Worm (Caenorhabditis elegans): ENCODE results near the gene mdh-2.

The mdh-2 gene

DNA sequence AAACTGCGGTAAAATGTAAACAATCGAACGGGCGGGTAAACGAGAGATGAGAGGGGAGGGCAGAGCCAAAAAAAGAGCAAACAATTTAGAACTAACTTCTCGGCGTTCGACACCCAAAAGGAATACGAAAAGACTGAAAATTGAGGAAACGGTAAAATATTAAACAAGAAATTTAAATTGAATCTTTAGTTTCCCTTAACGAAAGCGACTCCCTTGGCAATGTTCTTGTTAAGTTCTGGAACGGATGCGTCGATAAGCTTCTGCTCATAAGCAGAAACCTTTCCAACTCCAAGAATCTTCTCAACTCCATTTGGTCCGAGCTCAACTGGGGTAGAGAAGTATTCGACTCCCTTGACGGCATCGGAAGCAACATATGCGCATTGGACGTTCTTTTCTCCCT, 1.3 kb downstream of the mdh-2 start:
- no peak for TF ChIP-seq ceh-36 (tag; optimal IDR thresholded peaks at IDR 0.05)

DNA sequence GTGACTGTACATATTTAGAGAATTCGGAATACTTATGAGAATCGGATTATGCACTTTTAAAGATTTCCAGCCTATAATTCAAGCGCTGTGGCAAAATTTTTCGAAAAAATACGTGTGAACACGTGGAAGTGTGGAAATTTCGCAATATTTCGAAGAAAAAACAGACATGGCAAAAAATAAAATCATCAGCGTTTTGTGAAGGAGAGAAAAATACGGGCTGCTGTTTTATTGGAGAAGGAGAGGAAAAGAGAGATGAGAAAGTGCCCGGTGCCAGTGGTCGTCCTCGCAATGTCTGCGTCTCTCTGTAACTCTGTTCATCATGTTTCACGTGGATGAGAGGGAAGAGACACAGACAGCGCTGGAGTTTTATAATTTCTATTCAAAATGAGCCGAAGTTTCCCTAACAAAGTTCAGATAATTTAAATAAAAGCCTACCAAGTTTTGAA, 1.9 kb downstream of the mdh-2 start:
- peak; percentile 34 for TF ChIP-seq F13C5.2 (tag; optimal IDR thresholded peaks at IDR 0.05)
- TF ChIP-seq ceh-36 (tag; optimal IDR thresholded peaks at IDR 0.05) = no peak

ce11 chrIII:6605442-6605992, 2.4 kb downstream of the mdh-2 start:
- no peak for TF ChIP-seq ceh-13 (GFP tag; optimal IDR thresholded peaks at IDR 0.05)
- TF ChIP-seq hmbx-1 (tag; optimal IDR thresholded peaks at IDR 0.05) = no peak
- no peak for TF ChIP-seq ets-7 (tag; optimal IDR thresholded peaks at IDR 0.05)
- TF ChIP-seq ceh-36 (tag; optimal IDR thresholded peaks at IDR 0.05) = no peak
- TF ChIP-seq sea-1 (GFP tag; conservative IDR thresholded peaks at IDR 0.05) = no peak
- no peak for TF ChIP-seq hmg-4 (GFP tag; optimal IDR thresholded peaks at IDR 0.05)
- TF ChIP-seq tra-4 (tag; optimal IDR thresholded peaks at IDR 0.05) = no peak
- TF ChIP-seq pes-1 (GFP tag; IDR thresholded peaks at IDR 0.05) = no peak
- TF ChIP-seq scrt-1 (GFP tag; IDR thresholded peaks at IDR 0.05) = no peak
- TF ChIP-seq ama-1 (optimal IDR thresholded peaks at IDR 0.05) = no peak
- TF ChIP-seq tbx-11 (GFP tag; IDR thresholded peaks at IDR 0.05) = no peak
- no peak for TF ChIP-seq B0310.2 (tag; optimal IDR thresholded peaks at IDR 0.05)
- TF ChIP-seq F13C5.2 (tag; optimal IDR thresholded peaks at IDR 0.05) = no peak
- no peak for TF ChIP-seq flt-1 (GFP tag; IDR thresholded peaks at IDR 0.05)
- TF ChIP-seq aly-1 (tag; optimal IDR thresholded peaks at IDR 0.05) = no peak
- TF ChIP-seq tbx-37 (GFP tag; conservative IDR thresholded peaks at IDR 0.05) = no peak
- no peak for TF ChIP-seq hnd-1 (tag; optimal IDR thresholded peaks at IDR 0.05)

DNA sequence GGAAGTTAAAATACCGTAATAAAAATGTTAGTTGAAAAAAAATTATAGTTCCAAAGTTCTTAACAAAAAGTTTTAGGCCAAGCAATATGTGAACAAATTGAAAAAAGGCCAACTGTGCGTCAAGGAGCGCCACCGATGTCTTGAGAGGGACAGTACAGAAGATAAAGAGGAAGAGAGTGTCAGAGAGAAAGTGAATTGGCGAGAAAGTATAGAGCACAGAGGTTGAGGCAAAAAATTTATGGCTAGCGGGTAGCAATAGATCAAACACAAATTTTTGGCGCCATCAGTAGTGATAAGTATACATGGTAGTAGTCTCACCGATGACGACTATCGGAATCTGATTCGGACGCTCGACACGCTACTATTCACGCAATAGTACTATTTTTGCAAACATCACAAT, 3.6 kb downstream of the mdh-2 start:
- TF ChIP-seq flt-1 (GFP tag; IDR thresholded peaks at IDR 0.05) = no peak
- TF ChIP-seq tra-4 (tag; optimal IDR thresholded peaks at IDR 0.05) = no peak
- TF ChIP-seq B0310.2 (tag; optimal IDR thresholded peaks at IDR 0.05) = no peak
- no peak for TF ChIP-seq hnd-1 (tag; optimal IDR thresholded peaks at IDR 0.05)
- no peak for TF ChIP-seq ceh-13 (GFP tag; optimal IDR thresholded peaks at IDR 0.05)
- TF ChIP-seq ceh-36 (tag; optimal IDR thresholded peaks at IDR 0.05) = no peak
- no peak for TF ChIP-seq pes-1 (GFP tag; IDR thresholded peaks at IDR 0.05)
- no peak for TF ChIP-seq hmbx-1 (tag; optimal IDR thresholded peaks at IDR 0.05)
- TF ChIP-seq tbx-37 (GFP tag; conservative IDR thresholded peaks at IDR 0.05) = no peak

DNA sequence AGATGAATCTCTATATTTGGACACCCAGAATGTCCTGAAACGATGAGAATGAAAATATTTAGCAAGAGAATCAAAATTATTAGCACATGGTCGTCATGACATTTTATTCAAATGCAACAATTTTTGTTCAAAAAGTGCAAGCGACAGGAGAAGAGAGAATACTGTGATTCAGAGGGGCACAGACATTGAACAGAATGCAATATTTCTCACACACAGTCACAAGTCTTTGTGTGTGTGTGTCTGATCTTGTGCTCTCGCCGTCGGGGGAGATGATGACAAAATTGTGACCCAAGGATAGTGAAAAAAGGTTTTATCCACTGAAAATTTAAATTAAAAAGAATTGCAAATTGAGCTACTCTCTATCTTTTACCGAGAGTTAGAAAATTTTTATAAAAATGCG, 4.7 kb downstream of the mdh-2 start:
- TF ChIP-seq tbx-37 (GFP tag; conservative IDR thresholded peaks at IDR 0.05) = no peak
- TF ChIP-seq pes-1 (GFP tag; IDR thresholded peaks at IDR 0.05) = no peak
- no peak for TF ChIP-seq hnd-1 (tag; optimal IDR thresholded peaks at IDR 0.05)
- TF ChIP-seq scrt-1 (GFP tag; IDR thresholded peaks at IDR 0.05) = no peak
- TF ChIP-seq tra-4 (tag; optimal IDR thresholded peaks at IDR 0.05) = no peak
- TF ChIP-seq ama-1 (optimal IDR thresholded peaks at IDR 0.05) = no peak
- TF ChIP-seq tbx-11 (GFP tag; IDR thresholded peaks at IDR 0.05) = no peak
- no peak for TF ChIP-seq ceh-36 (tag; optimal IDR thresholded peaks at IDR 0.05)
- no peak for TF ChIP-seq flt-1 (GFP tag; IDR thresholded peaks at IDR 0.05)
- TF ChIP-seq B0310.2 (tag; optimal IDR thresholded peaks at IDR 0.05) = no peak
- no peak for TF ChIP-seq hmbx-1 (tag; optimal IDR thresholded peaks at IDR 0.05)
- TF ChIP-seq hmg-4 (GFP tag; optimal IDR thresholded peaks at IDR 0.05) = no peak

ce11 chrIII:6601073-6601472, 6.8 kb downstream of the mdh-2 start, which contains the start of gene let-765:
Gene let-765 (minus strand): TSS chrIII:6601173.
- TF ChIP-seq hnd-1 (tag; optimal IDR thresholded peaks at IDR 0.05) = no peak
- TF ChIP-seq pes-1 (GFP tag; IDR thresholded peaks at IDR 0.05) = no peak
- no peak for TF ChIP-seq flt-1 (GFP tag; IDR thresholded peaks at IDR 0.05)
- TF ChIP-seq tbx-37 (GFP tag; conservative IDR thresholded peaks at IDR 0.05) = no peak
- no peak for TF ChIP-seq ceh-13 (GFP tag; optimal IDR thresholded peaks at IDR 0.05)
- TF ChIP-seq scrt-1 (GFP tag; IDR thresholded peaks at IDR 0.05) = no peak

DNA sequence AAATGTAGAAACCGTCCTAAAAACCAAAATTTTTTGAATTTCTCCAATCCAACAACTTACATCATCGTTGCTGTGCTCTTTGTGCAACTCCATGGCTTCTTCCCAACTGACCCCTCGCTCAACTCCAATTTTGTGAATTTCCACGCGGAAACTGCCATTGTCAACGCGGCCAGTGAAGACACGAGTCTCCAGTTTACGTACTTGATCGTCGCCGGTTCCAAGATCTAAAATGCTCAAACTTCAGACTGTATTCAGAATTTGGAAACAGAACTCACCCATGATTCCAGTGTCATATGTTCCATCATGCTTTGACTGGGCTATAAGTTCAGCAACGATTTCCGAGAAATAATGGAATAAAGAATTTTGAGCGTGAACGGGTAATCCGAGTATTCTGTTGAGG, 13.8 kb downstream of the mdh-2 start:
- TF ChIP-seq B0310.2 (tag; optimal IDR thresholded peaks at IDR 0.05) (no peak), ceh-13 (GFP tag; optimal IDR thresholded peaks at IDR 0.05) (no peak), pes-1 (GFP tag; IDR thresholded peaks at IDR 0.05) (no peak), aly-1 (tag; optimal IDR thresholded peaks at IDR 0.05) (no peak), hmg-4 (GFP tag; optimal IDR thresholded peaks at IDR 0.05) (no peak), tbx-37 (GFP tag; conservative IDR thresholded peaks at IDR 0.05) (no peak), scrt-1 (GFP tag; IDR thresholded peaks at IDR 0.05) (no peak), tra-4 (tag; optimal IDR thresholded peaks at IDR 0.05) (no peak), F13C5.2 (tag; optimal IDR thresholded peaks at IDR 0.05) (no peak), hnd-1 (tag; optimal IDR thresholded peaks at IDR 0.05) (no peak), ceh-36 (tag; optimal IDR thresholded peaks at IDR 0.05) (no peak), tbx-11 (GFP tag; IDR thresholded peaks at IDR 0.05) (no peak), ama-1 (optimal IDR thresholded peaks at IDR 0.05) (no peak), ets-7 (tag; optimal IDR thresholded peaks at IDR 0.05) (no peak), sea-1 (GFP tag; conservative IDR thresholded peaks at IDR 0.05) (no peak), flt-1 (GFP tag; IDR thresholded peaks at IDR 0.05) (no peak), hmbx-1 (tag; optimal IDR thresholded peaks at IDR 0.05) (no peak)

ce11 chrIII:6592075-6592474, 15.8 kb downstream of the mdh-2 start, which contains the start of gene F20H11.1:
Gene F20H11.1 (minus strand): TSS chrIII:6592175.
- TF ChIP-seq sea-1 (GFP tag; conservative IDR thresholded peaks at IDR 0.05) = no peak
- no peak for TF ChIP-seq ceh-36 (tag; optimal IDR thresholded peaks at IDR 0.05)
- TF ChIP-seq B0310.2 (tag; optimal IDR thresholded peaks at IDR 0.05) = no peak
- no peak for TF ChIP-seq tbx-11 (GFP tag; IDR thresholded peaks at IDR 0.05)
- no peak for TF ChIP-seq ceh-13 (GFP tag; optimal IDR thresholded peaks at IDR 0.05)
- TF ChIP-seq flt-1 (GFP tag; IDR thresholded peaks at IDR 0.05) = no peak

Measured in whole organism, early embryonic.